Worm (Caenorhabditis elegans): ENCODE results near the gene Y43C5A.3.
A peak's percentile ranks its signal among the peaks of the same experiment; 100 is the strongest.

Y43C5A.3 gene

ce11 chrIV:10294030-10294429 lies 20.2 kb downstream of the Y43C5A.3 start, which contains the start of gene R09E10.6:
Gene R09E10.6, minus strand, starts transcription at chrIV:10294130.
- TF ChIP-seq nhr-19 (GFP tag; conservative IDR thresholded peaks at IDR 0.05) (no peak), egl-27 (tag; optimal IDR thresholded peaks at IDR 0.05) (no peak), ceh-88 (GFP tag; IDR thresholded peaks at IDR 0.05) (no peak), rnt-1 (tag; optimal IDR thresholded peaks at IDR 0.05) (no peak), hlh-17 (GFP tag; optimal IDR thresholded peaks at IDR 0.05; ENCODE audit: borderline replicate concordance) (no peak), C34B4.2 (tag; optimal IDR thresholded peaks at IDR 0.05) (no peak), lin-14 (GFP tag; optimal IDR thresholded peaks at IDR 0.05) (no peak), ceh-90 (tag; optimal IDR thresholded peaks at IDR 0.05) (no peak), unc-86 (tag; optimal IDR thresholded peaks at IDR 0.05) (no peak), pax-3 (tag; optimal IDR thresholded peaks at IDR 0.05) (no peak), xbp-1 (tag; optimal IDR thresholded peaks at IDR 0.05) (no peak), efl-3 (GFP tag; optimal IDR thresholded peaks at IDR 0.05) (no peak), nhr-28 (tag; optimal IDR thresholded peaks at IDR 0.05) (no peak), fos-1 (tag; optimal IDR thresholded peaks at IDR 0.05) (no peak), ces-1 (GFP tag; optimal IDR thresholded peaks at IDR 0.05) (no peak), nhr-85 (tag) (no peak)

- TF ChIP-seq sup-37 (GFP tag; optimal IDR thresholded peaks at IDR 0.05) (no peak), nhr-20 (tag; optimal IDR thresholded peaks at IDR 0.05) (peak; percentile 33), efl-1 (optimal IDR thresholded peaks at IDR 0.05) (no peak), efl-1 (GFP tag; optimal IDR thresholded peaks at IDR 0.05 in 1 of 2) (peak in 1 of 2 experiments; percentile 36), nhr-19 (GFP tag; conservative IDR thresholded peaks at IDR 0.05) (peak; percentile 27; the same call in 1 of the 2 replicates), unc-130 (tag; optimal IDR thresholded peaks at IDR 0.05) (no peak), nhr-237 (tag; optimal IDR thresholded peaks at IDR 0.05) (no peak), hpl-2 (GFP tag; optimal IDR thresholded peaks at IDR 0.05) (no peak), lin-35 (GFP tag; optimal IDR thresholded peaks at IDR 0.05) (peak in 1 of 2 experiments; percentile 43), Y116A8C.19 (tag; optimal IDR thresholded peaks at IDR 0.05; ENCODE audit: borderline replicate concordance) (no peak), pax-3 (tag; optimal IDR thresholded peaks at IDR 0.05) (no peak), nhr-85 (tag) (peak; percentile 81)
These were observed 21.2 kb downstream of the Y43C5A.3 start, which contains the start of gene R09E10.13 for ce11 chrIV:10295084-10295483. Gene R09E10.13, minus strand, starts transcription at chrIV:10295144.

ce11 chrIV:10296036-10296435 lies 22.2 kb downstream of the Y43C5A.3 start:
- no peak for TF ChIP-seq nhr-85 (tag)
- TF ChIP-seq unc-130 (tag; optimal IDR thresholded peaks at IDR 0.05): no peak
- TF ChIP-seq unc-30 (tag; optimal IDR thresholded peaks at IDR 0.05): no peak
- TF ChIP-seq aly-2 (tag; optimal IDR thresholded peaks at IDR 0.05): no peak
- no peak for TF ChIP-seq snu-23 (GFP tag; optimal IDR thresholded peaks at IDR 0.05)
- no peak for TF ChIP-seq nhr-28 (tag; optimal IDR thresholded peaks at IDR 0.05)

- TF ChIP-seq ceh-82 (tag; optimal IDR thresholded peaks at IDR 0.05) (no peak), lin-39 (tag; optimal IDR thresholded peaks at IDR 0.05) (no peak), sptf-1 (tag; optimal IDR thresholded peaks at IDR 0.05) (no peak), nhr-47 (tag; optimal IDR thresholded peaks at IDR 0.05) (no peak), mdl-1 (tag; optimal IDR thresholded peaks at IDR 0.05) (no peak), ceh-88 (GFP tag; IDR thresholded peaks at IDR 0.05) (no peak), nhr-76 (tag; optimal IDR thresholded peaks at IDR 0.05) (no peak), tlp-1 (tag; optimal IDR thresholded peaks at IDR 0.05) (no peak)
These were observed 28.4 kb downstream of the Y43C5A.3 start, which contains the start of gene R09E10.5 for ce11 chrIV:10302203-10302602. Gene R09E10.5, minus strand, starts transcription at chrIV:10302303.

ce11 chrIV:10304383-10304782 lies 30.5 kb downstream of the Y43C5A.3 start:
- no peak for TF ChIP-seq elt-2 (tag; optimal IDR thresholded peaks at IDR 0.05)
- TF ChIP-seq lin-15B (tag; optimal IDR thresholded peaks at IDR 0.05): no peak
- no peak for TF ChIP-seq nhr-12 (tag; optimal IDR thresholded peaks at IDR 0.05)
- no peak for TF ChIP-seq alr-1 (tag; optimal IDR thresholded peaks at IDR 0.05; ENCODE audit: borderline replicate concordance)
- no peak for TF ChIP-seq unc-30 (tag; optimal IDR thresholded peaks at IDR 0.05)
- no peak for TF ChIP-seq mep-1 (tag; optimal IDR thresholded peaks at IDR 0.05)
- no peak for TF ChIP-seq lsy-2 (tag; optimal IDR thresholded peaks at IDR 0.05)
- no peak for TF ChIP-seq C16A3.4 (tag; optimal IDR thresholded peaks at IDR 0.05)
- TF ChIP-seq sox-4 (tag; optimal IDR thresholded peaks at IDR 0.05): no peak

All from whole organism, L1 larva.